Worm (Caenorhabditis elegans) whole organism, mixed stage, embryonic: ENCODE results near the gene srx-105.

Experiments
- M03D4.4 ChIP-seq: sonication (generic microtip); optimal IDR thresholded peaks from 2 replicates; lab custom pipeline; 2017; ENCODE audit warnings: mild to moderate bottlenecking, missing genetic modification characterization, missing compliant biosample characterization
- bed-3 ChIP-seq: fragments of 200-800 bp; sonication (Bioruptor generic); optimal IDR thresholded peaks from 3 replicates; lab custom pipeline; 2018; ENCODE audit warnings: mild to moderate bottlenecking, missing genetic modification characterization, moderate library complexity, missing compliant biosample characterization
- blmp-1 ChIP-seq: fragments of 150-350 bp; optimal IDR thresholded peaks from 2 replicates; lab custom pipeline; 2014; ENCODE audit warnings: missing biosample characterization, missing genetic modification characterization
- ceh-39 ChIP-seq: fragments of 150-350 bp; optimal IDR thresholded peaks from 2 replicates; lab custom pipeline; 2014; ENCODE audit warnings: missing biosample characterization, missing genetic modification characterization
- ceh-43 ChIP-seq: fragments of 200-800 bp; sonication (Bioruptor generic); optimal IDR thresholded peaks from 2 replicates; lab custom pipeline; 2018; ENCODE audit warnings: mild to moderate bottlenecking, missing genetic modification characterization, moderate library complexity, missing compliant biosample characterization
- ces-1 ChIP-seq: fragments of 150-350 bp; optimal IDR thresholded peaks from 2 replicates; lab custom pipeline; 2014; ENCODE audit warnings: missing biosample characterization, missing genetic modification reagents, missing genetic modification characterization
- cnd-1 ChIP-seq: fragments of 200-800 bp; sonication (Bioruptor generic); optimal IDR thresholded peaks from 2 replicates; lab custom pipeline; 2018; ENCODE audit warnings: mild to moderate bottlenecking, missing genetic modification characterization, missing compliant biosample characterization
- elt-3 ChIP-seq: fragments of 150-350 bp; optimal IDR thresholded peaks from 2 replicates; lab custom pipeline; 2014; ENCODE audit warnings: missing biosample characterization, missing genetic modification characterization
- flh-1 ChIP-seq: fragments of 200-800 bp; sonication (Bioruptor generic); optimal IDR thresholded peaks from 2 replicates; lab custom pipeline; 2018; ENCODE audit warnings: mild to moderate bottlenecking, missing genetic modification characterization, moderate library complexity, missing compliant biosample characterization
- ham-2 ChIP-seq: fragments of 200-800 bp; sonication (Bioruptor generic); optimal IDR thresholded peaks from 2 replicates; lab custom pipeline; 2018; ENCODE audit warnings: mild to moderate bottlenecking, missing genetic modification characterization, missing compliant biosample characterization
- hlh-1 ChIP-seq: fragments of 150-350 bp; optimal IDR thresholded peaks from 2 replicates; lab custom pipeline; 2014; ENCODE audit warnings: missing biosample characterization, missing genetic modification reagents, missing genetic modification characterization
- lin-13 ChIP-seq: fragments of 150-350 bp; optimal IDR thresholded peaks from 2 replicates; lab custom pipeline; 2014; ENCODE audit warnings: missing biosample characterization, missing genetic modification characterization
- lin-32 ChIP-seq: fragments of 200-800 bp; sonication (Bioruptor generic); optimal IDR thresholded peaks from 2 replicates; lab custom pipeline; 2018; ENCODE audit warnings: mild to moderate bottlenecking, missing genetic modification characterization, missing compliant biosample characterization
- lsy-2 ChIP-seq: fragments of 150-350 bp; optimal IDR thresholded peaks from 2 replicates; lab custom pipeline; 2014; ENCODE audit warnings: missing biosample characterization, missing genetic modification characterization
- mab-5 ChIP-seq: fragments of 150-350 bp; optimal IDR thresholded peaks from 2 replicates; lab custom pipeline; 2014; ENCODE audit warnings: missing biosample characterization, missing genetic modification characterization
- mep-1 ChIP-seq: fragments of 150-350 bp; optimal IDR thresholded peaks from 2 replicates; lab custom pipeline; 2017; ENCODE audit warnings: missing biosample characterization, missing genetic modification reagents, missing genetic modification characterization, inconsistent platforms
- mls-2 ChIP-seq: sonication (generic microtip); optimal IDR thresholded peaks from 2 replicates; lab custom pipeline; 2016; ENCODE audit warnings: mild to moderate bottlenecking, missing genetic modification characterization, moderate library complexity, missing compliant biosample characterization
- nhr-12 ChIP-seq: fragments of 150-350 bp; optimal IDR thresholded peaks from 2 replicates; lab custom pipeline; 2014; ENCODE audit warnings: missing biosample characterization, missing genetic modification characterization
- nhr-237 ChIP-seq: fragments of 150-350 bp; optimal IDR thresholded peaks from 2 replicates; lab custom pipeline; 2014; ENCODE audit warnings: missing biosample characterization, missing genetic modification characterization
- nhr-28 ChIP-seq: fragments of 150-350 bp; optimal IDR thresholded peaks from 2 replicates; lab custom pipeline; 2014; ENCODE audit warnings: missing biosample characterization, missing genetic modification characterization
- nhr-76 ChIP-seq: sonication (generic microtip); optimal IDR thresholded peaks from 2 replicates; lab custom pipeline; 2017; ENCODE audit warnings: missing biosample characterization, missing genetic modification characterization
- pha-4 ChIP-seq: fragments of 150-350 bp; optimal IDR thresholded peaks from 2 replicates; lab custom pipeline; 2018; ENCODE audit warnings: missing biosample characterization, missing genetic modification reagents, missing genetic modification characterization
- sem-2 ChIP-seq: fragments of 200-800 bp; sonication (Bioruptor generic); optimal IDR thresholded peaks from 2 replicates; lab custom pipeline; 2018; ENCODE audit warnings: mild to moderate bottlenecking, missing genetic modification characterization, missing compliant biosample characterization
- snpc-4 ChIP-seq: fragments of 150-350 bp; optimal IDR thresholded peaks from 2 replicates; lab custom pipeline; 2014; ENCODE audit warnings: missing biosample characterization, missing genetic modification characterization
- sptf-1 ChIP-seq: sonication (generic microtip); optimal IDR thresholded peaks from 2 replicates; lab custom pipeline; 2017; ENCODE audit warnings: mild to moderate bottlenecking, missing genetic modification characterization, moderate library complexity, missing compliant biosample characterization
- tbx-8 ChIP-seq: fragments of 200-800 bp; sonication (Bioruptor generic); optimal IDR thresholded peaks from 2 replicates; lab custom pipeline; 2018; ENCODE audit warnings: mild to moderate bottlenecking, missing genetic modification characterization, moderate library complexity, missing compliant biosample characterization
- unc-39 ChIP-seq: fragments of 150-350 bp; optimal IDR thresholded peaks from 2 replicates; lab custom pipeline; 2014; ENCODE audit warnings: missing biosample characterization, missing genetic modification characterization
- unc-62 ChIP-seq: fragments of 150-350 bp; optimal IDR thresholded peaks from 2 replicates; lab custom pipeline; 2014; ENCODE audit warnings: missing biosample characterization, missing genetic modification reagents, missing genetic modification characterization
- zip-8 ChIP-seq: fragments of 150-350 bp; optimal IDR thresholded peaks from 2 replicates; lab custom pipeline; 2014; ENCODE audit warnings: missing biosample characterization, missing genetic modification characterization
- ztf-11 ChIP-seq: fragments of 150-350 bp; optimal IDR thresholded peaks from 2 replicates; lab custom pipeline; 2014; ENCODE audit warnings: missing biosample characterization, missing genetic modification characterization

Gene srx-105

ce11 chrII:3694664-3695063, 6.5 kb downstream of the srx-105 start, which contains the start of gene srx-102:
TSS of gene srx-102 (minus strand) at chrII:3694764.
- no peak for TF ChIP-seq nhr-76 (tag; lab: Kevin White, UChicago)
- no peak for TF ChIP-seq lin-13 (tag; lab: Kevin White, UChicago)
- TF ChIP-seq nhr-28 (tag; lab: Kevin White, UChicago) = no peak
- TF ChIP-seq unc-39 (tag; lab: Kevin White, UChicago) = no peak
- no peak for TF ChIP-seq lin-32
- TF ChIP-seq pha-4 (tag; lab: Kevin White, UChicago) = no peak
- TF ChIP-seq M03D4.4 (tag; lab: Kevin White, UChicago) = no peak
- no peak for TF ChIP-seq nhr-237 (tag; lab: Kevin White, UChicago)
- TF ChIP-seq sptf-1 (tag; lab: Kevin White, UChicago) = no peak
- TF ChIP-seq ces-1 (GFP tag; lab: Kevin White, UChicago) = no peak
- no peak for TF ChIP-seq tbx-8 (GFP tag; lab: Kevin White, UChicago)
- TF ChIP-seq hlh-1 = no peak
- no peak for TF ChIP-seq ceh-43 (GFP tag; lab: Kevin White, UChicago)
- no peak for TF ChIP-seq lsy-2 (tag; lab: Kevin White, UChicago)
- no peak for TF ChIP-seq ham-2 (GFP tag; lab: Kevin White, UChicago)
- no peak for TF ChIP-seq bed-3 (GFP tag; lab: Kevin White, UChicago)
- TF ChIP-seq mep-1 (tag; lab: Kevin White, UChicago) = no peak

ce11 chrII:3690646-3691045, 10.6 kb downstream of the srx-105 start, which contains the start of gene srx-101:
TSS of gene srx-101 (minus strand) at chrII:3690746.
- no peak for TF ChIP-seq pha-4 (tag; lab: Kevin White, UChicago)
- TF ChIP-seq ceh-43 (GFP tag; lab: Kevin White, UChicago) = no peak
- TF ChIP-seq blmp-1 (tag; lab: Kevin White, UChicago) = no peak
- TF ChIP-seq snpc-4 = no peak
- no peak for TF ChIP-seq lin-13 (tag; lab: Kevin White, UChicago)
- no peak for TF ChIP-seq nhr-28 (tag; lab: Kevin White, UChicago)
- TF ChIP-seq elt-3 (tag; lab: Kevin White, UChicago) = no peak
- TF ChIP-seq ces-1 (GFP tag; lab: Kevin White, UChicago) = no peak
- TF ChIP-seq flh-1 (GFP tag; lab: Kevin White, UChicago) = no peak
- TF ChIP-seq nhr-237 (tag; lab: Kevin White, UChicago) = no peak
- no peak for TF ChIP-seq sem-2
- no peak for TF ChIP-seq ham-2 (GFP tag; lab: Kevin White, UChicago)
- TF ChIP-seq mep-1 (tag; lab: Kevin White, UChicago) = no peak
- no peak for TF ChIP-seq mab-5 (tag; lab: Kevin White, UChicago)
- TF ChIP-seq mls-2 (tag; lab: Kevin White, UChicago) = no peak
- TF ChIP-seq ceh-39 (tag; lab: Kevin White, UChicago) = no peak
- TF ChIP-seq ztf-11 (tag; lab: Kevin White, UChicago) = no peak
- no peak for TF ChIP-seq nhr-12 (tag; lab: Kevin White, UChicago)
- no peak for TF ChIP-seq lin-32

- TF ChIP-seq sptf-1 (tag; lab: Kevin White, UChicago) (no peak), nhr-12 (tag; lab: Kevin White, UChicago) (no peak), M03D4.4 (tag; lab: Kevin White, UChicago) (no peak), unc-39 (tag; lab: Kevin White, UChicago) (no peak), mls-2 (tag; lab: Kevin White, UChicago) (no peak), nhr-237 (tag; lab: Kevin White, UChicago) (no peak), mep-1 (tag; lab: Kevin White, UChicago) (no peak), blmp-1 (tag; lab: Kevin White, UChicago) (no peak), pha-4 (tag; lab: Kevin White, UChicago) (no peak), cnd-1 (no peak)
- TF ChIP-seq, all 35 proteins: peak for 0
These were observed 12.9 kb downstream of the srx-105 start, which contains the start of gene ifas-1 for ce11 chrII:3688333-3688732. TSS of gene ifas-1 (minus strand) at chrII:3688719.

- TF ChIP-seq mab-5 (tag; lab: Kevin White, UChicago) (no peak), bed-3 (GFP tag; lab: Kevin White, UChicago) (no peak), sem-2 (no peak), unc-62 (no peak), zip-8 (tag; lab: Kevin White, UChicago) (peak; percentile 77), mep-1 (tag; lab: Kevin White, UChicago) (no peak)
These were observed 16.6 kb downstream of the srx-105 start for ce11 chrII:3684487-3685067.
